Worm (Caenorhabditis elegans) whole organism, L3 larva: ENCODE results near the gene nstp-3.

Experiments
- ztf-11 ChIP-seq: fragments of 150-350 bp; optimal IDR thresholded peaks from 2 replicates; lab custom pipeline; 2014; ENCODE audit warnings: missing biosample characterization, missing genetic modification characterization

Gene nstp-3

DNA sequence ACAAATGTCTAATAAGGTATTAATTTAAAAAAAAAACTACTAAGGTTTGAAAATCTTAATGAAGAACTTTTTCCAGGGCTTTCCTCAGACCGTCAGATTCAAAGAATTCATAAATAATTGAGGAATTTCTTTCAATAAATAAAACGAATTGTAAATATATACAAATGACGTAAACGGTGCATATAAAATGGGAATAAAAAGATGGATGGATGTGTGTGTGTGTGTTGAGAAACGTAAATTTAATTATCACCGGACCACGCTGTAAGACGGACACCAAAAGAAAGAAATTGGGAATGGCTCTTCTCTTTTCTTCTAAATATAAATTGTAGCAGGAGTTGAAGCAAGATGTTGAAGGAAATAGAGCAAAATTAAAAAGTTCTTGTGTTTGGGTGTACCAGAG, 51.8 kb downstream of the nstp-3 start:
- TF ChIP-seq ztf-11, result no peak
- TF ChIP-seq, all 47 proteins: peak for 0
